Worm (Caenorhabditis elegans): ENCODE results near the gene fbxa-76.
A peak's percentile ranks its signal among the peaks of the same experiment; 100 is the strongest.

- TF ChIP-seq ztf-23 (GFP tag; IDR thresholded peaks at IDR 0.05), result no peak
- TF ChIP-seq klf-2 (GFP tag; conservative IDR thresholded peaks at IDR 0.05), result no peak
- TF ChIP-seq flt-1 (GFP tag; IDR thresholded peaks at IDR 0.05), result no peak
- TF ChIP-seq tab-1 (GFP tag; IDR thresholded peaks at IDR 0.05), result no peak
- no peak for TF ChIP-seq ztf-29 (GFP tag; IDR thresholded peaks at IDR 0.05)
- TF ChIP-seq med-1 (GFP tag; optimal IDR thresholded peaks at IDR 0.05; ENCODE audit: insufficient read depth), result no peak
- TF ChIP-seq ref-1 (GFP tag; conservative IDR thresholded peaks at IDR 0.05), result no peak
- TF ChIP-seq cog-1 (tag; optimal IDR thresholded peaks at IDR 0.05), result no peak
- TF ChIP-seq T22C8.4 (GFP tag; IDR thresholded peaks at IDR 0.05), result peak; percentile 61
Observed at ce11 chrIII:1210638-1211037, 38.3 kb downstream of the fbxa-76 start.
